Worm (Caenorhabditis elegans): ENCODE data around the gene mff-1.

ce11 chrX:12977451-12977850 lies 9.6 kb downstream of the mff-1 start, which contains the start of gene F11C1.9:
- TF ChIP-seq tab-1 (GFP tag; IDR thresholded peaks at IDR 0.05) (no peak), ztf-23 (GFP tag; IDR thresholded peaks at IDR 0.05) (no peak), flt-1 (GFP tag; IDR thresholded peaks at IDR 0.05) (no peak), ref-1 (GFP tag; conservative IDR thresholded peaks at IDR 0.05) (no peak)

All from whole organism, midembryonic.